Worm (Caenorhabditis elegans) whole organism, L2 larva: ENCODE results near the gene lys-5.

Source experiments
- C34F6.9 ChIP-seq: fragments of 150-350 bp; optimal IDR thresholded peaks from 2 replicates; lab custom pipeline; 2014; ENCODE audit warnings: missing biosample characterization, missing genetic modification characterization
- F13H6.1 ChIP-seq: sonication (generic microtip); optimal IDR thresholded peaks from 2 replicates; lab custom pipeline; 2016; ENCODE audit warnings: missing genetic modification characterization, missing compliant biosample characterization
- R02D3.7 ChIP-seq: fragments of 150-350 bp; optimal IDR thresholded peaks from 2 replicates; lab custom pipeline; 2014; ENCODE audit warnings: missing biosample characterization, missing genetic modification characterization
- Y55F3AM.14 ChIP-seq: fragments of 200-800 bp; sonication (Bioruptor generic); optimal IDR thresholded peaks from 2 replicates; lab custom pipeline; 2018; ENCODE audit warnings: mild to moderate bottlenecking, missing genetic modification characterization, missing compliant biosample characterization
- ZK546.5 ChIP-seq: sonication (generic microtip); optimal IDR thresholded peaks from 2 replicates; lab custom pipeline; 2017; ENCODE audit warnings: missing biosample characterization, missing genetic modification characterization
- alr-1 ChIP-seq: fragments of 150-350 bp; optimal IDR thresholded peaks from 2 replicates; lab custom pipeline; 2014; ENCODE audit warnings: missing biosample characterization, missing genetic modification characterization
- ama-1 ChIP-seq: fragments of 150-350 bp; optimal IDR thresholded peaks from 2 replicates; lab custom pipeline; 2018; ENCODE audit warnings: inconsistent platforms
- blmp-1 ChIP-seq: sonication (generic microtip); optimal IDR thresholded peaks from 2 replicates; lab custom pipeline; 2017; ENCODE audit warnings: missing genetic modification characterization, mild to moderate bottlenecking, missing compliant biosample characterization, antibody characterized with exemption, moderate library complexity; ENCODE audit not compliant: insufficient read depth
- crh-2 ChIP-seq: sonication (generic microtip); optimal IDR thresholded peaks from 2 replicates; lab custom pipeline; 2017; ENCODE audit warnings: missing biosample characterization, missing genetic modification characterization
- dmd-4 ChIP-seq: sonication (generic microtip); optimal IDR thresholded peaks from 2 replicates; lab custom pipeline; 2017; ENCODE audit warnings: missing biosample characterization, missing genetic modification characterization
- egl-27 ChIP-seq: sonication (generic microtip); optimal IDR thresholded peaks from 3 replicates; lab custom pipeline; 2017; ENCODE audit warnings: missing biosample characterization, missing genetic modification reagents, missing genetic modification characterization
- elt-3 ChIP-seq: sonication (generic microtip); optimal IDR thresholded peaks from 2 replicates; lab custom pipeline; 2017; ENCODE audit warnings: missing biosample characterization, missing genetic modification characterization
- fos-1 ChIP-seq: fragments of 150-350 bp; optimal IDR thresholded peaks from 2 replicates; lab custom pipeline; 2014; ENCODE audit warnings: missing biosample characterization, missing genetic modification characterization
- gmeb-1 ChIP-seq: fragments of 150-350 bp; optimal IDR thresholded peaks from 2 replicates; lab custom pipeline; 2014; ENCODE audit warnings: missing biosample characterization, missing genetic modification characterization
- lin-11 ChIP-seq: fragments of 150-350 bp; sonication (generic microtip); optimal IDR thresholded peaks from 2 replicates; lab custom pipeline; 2014; ENCODE audit warnings: missing biosample characterization, missing genetic modification characterization, inconsistent platforms, mixed read lengths
- lin-13 ChIP-seq: fragments of 150-350 bp; optimal IDR thresholded peaks from 2 replicates; lab custom pipeline; 2014; ENCODE audit warnings: missing biosample characterization, missing genetic modification reagents, missing genetic modification characterization
- lin-39 ChIP-seq: fragments of 150-350 bp; optimal IDR thresholded peaks from 2 replicates; lab custom pipeline; 2014; ENCODE audit warnings: missing biosample characterization, missing genetic modification reagents, missing genetic modification characterization
- lsy-2 ChIP-seq, 2 experiments: fragments of 150-350 bp in 1 of 2; sonication (generic microtip) in 1 of 2; optimal IDR thresholded peaks; 2 replicates each; lab custom pipeline; 2014 to 2017; ENCODE audit warnings: missing biosample characterization in 2 of 2, missing genetic modification characterization in 2 of 2
- mbf-1 ChIP-seq: sonication (generic microtip); optimal IDR thresholded peaks from 2 replicates; lab custom pipeline; 2017; ENCODE audit warnings: missing biosample characterization, missing genetic modification characterization
- nhr-11 ChIP-seq: fragments of 150-350 bp; optimal IDR thresholded peaks from 2 replicates; lab custom pipeline; 2014; ENCODE audit warnings: missing biosample characterization, missing genetic modification characterization
- nhr-12 ChIP-seq: fragments of 150-350 bp; optimal IDR thresholded peaks from 2 replicates; lab custom pipeline; 2014; ENCODE audit warnings: missing biosample characterization, missing genetic modification characterization
- nhr-129 ChIP-seq: fragments of 150-350 bp; optimal IDR thresholded peaks from 2 replicates; lab custom pipeline; 2014; ENCODE audit warnings: missing biosample characterization, missing genetic modification characterization
- nhr-21 ChIP-seq: fragments of 150-350 bp; optimal IDR thresholded peaks from 2 replicates; lab custom pipeline; 2014; ENCODE audit warnings: missing biosample characterization, missing genetic modification characterization
- nhr-23 ChIP-seq: fragments of 150-350 bp; optimal IDR thresholded peaks from 2 replicates; lab custom pipeline; 2014; ENCODE audit warnings: missing biosample characterization, missing genetic modification reagents, missing genetic modification characterization
- nhr-237 ChIP-seq: fragments of 150-350 bp; optimal IDR thresholded peaks from 2 replicates; lab custom pipeline; 2014; ENCODE audit warnings: missing biosample characterization, missing genetic modification characterization
- nhr-25 ChIP-seq: fragments of 150-350 bp; sonication (generic microtip); optimal IDR thresholded peaks from 3 replicates; lab custom pipeline; 2014; ENCODE audit warnings: missing biosample characterization, missing genetic modification characterization
- nhr-77 ChIP-seq: fragments of 150-350 bp; optimal IDR thresholded peaks from 2 replicates; lab custom pipeline; 2014; ENCODE audit warnings: missing biosample characterization, missing genetic modification characterization
- peb-1 ChIP-seq: fragments of 150-350 bp; optimal IDR thresholded peaks from 2 replicates; lab custom pipeline; 2014; ENCODE audit warnings: missing biosample characterization, missing genetic modification characterization
- sem-4 ChIP-seq: fragments of 150-350 bp; optimal IDR thresholded peaks from 2 replicates; lab custom pipeline; 2014; ENCODE audit warnings: missing biosample characterization, missing genetic modification reagents, missing genetic modification characterization
- skn-1 ChIP-seq: sonication (generic microtip); optimal IDR thresholded peaks from 2 replicates; lab custom pipeline; 2017; ENCODE audit warnings: missing biosample characterization, missing genetic modification characterization
- sma-3 ChIP-seq: sonication (generic microtip); optimal IDR thresholded peaks from 2 replicates; lab custom pipeline; 2016; ENCODE audit warnings: missing genetic modification reagents, missing genetic modification characterization, missing compliant biosample characterization
- sma-9 ChIP-seq, 2 experiments: fragments of 150-350 bp in 1 of 2; sonication (generic microtip) in 1 of 2; optimal IDR thresholded peaks; 2 replicates each; lab custom pipeline; 2014 to 2016; ENCODE audit warnings: missing genetic modification characterization in 2 of 2, mild to moderate bottlenecking in 1 of 2, missing biosample characterization in 1 of 2, missing compliant biosample characterization in 1 of 2, missing genetic modification reagents in 1 of 2, moderate library complexity in 1 of 2
- snpc-4 ChIP-seq: fragments of 150-350 bp; optimal IDR thresholded peaks from 2 replicates; lab custom pipeline; 2014; ENCODE audit warnings: missing biosample characterization, missing genetic modification characterization
- unc-39 ChIP-seq: fragments of 150-350 bp; optimal IDR thresholded peaks from 2 replicates; lab custom pipeline; 2014; ENCODE audit warnings: missing biosample characterization, missing genetic modification characterization
- unc-55 ChIP-seq: fragments of 150-350 bp; sonication (generic microtip); optimal IDR thresholded peaks from 3 replicates; lab custom pipeline; 2014; ENCODE audit warnings: missing biosample characterization, missing genetic modification reagents, missing genetic modification characterization
- zag-1 ChIP-seq: fragments of 150-350 bp; optimal IDR thresholded peaks from 2 replicates; lab custom pipeline; 2014; ENCODE audit warnings: missing biosample characterization, missing genetic modification characterization
- ztf-1 ChIP-seq: fragments of 200-800 bp; sonication (Bioruptor generic); conservative IDR thresholded peaks from 2 replicates; pipeline ENCODE4 v1.3.6; 2022; ENCODE audit warnings: missing genetic modification characterization, missing compliant biosample characterization
- ztf-4 ChIP-seq: fragments of 150-350 bp; optimal IDR thresholded peaks from 2 replicates; lab custom pipeline; 2014; ENCODE audit warnings: missing biosample characterization, missing genetic modification characterization

The lys-5 gene

ce11 chrIV:11603265-11603840 is 22.0 kb downstream of the lys-5 start:
- TF ChIP-seq nhr-21 (no peak), peb-1 (tag; lab: Kevin White, UChicago) (no peak), ama-1 (lab: Kevin White, UChicago) (no peak), unc-39 (no peak), unc-55 (GFP tag; lab: Kevin White, UChicago) (no peak), nhr-23 (tag; lab: Kevin White, UChicago) (no peak), sem-4 (no peak)

DNA sequence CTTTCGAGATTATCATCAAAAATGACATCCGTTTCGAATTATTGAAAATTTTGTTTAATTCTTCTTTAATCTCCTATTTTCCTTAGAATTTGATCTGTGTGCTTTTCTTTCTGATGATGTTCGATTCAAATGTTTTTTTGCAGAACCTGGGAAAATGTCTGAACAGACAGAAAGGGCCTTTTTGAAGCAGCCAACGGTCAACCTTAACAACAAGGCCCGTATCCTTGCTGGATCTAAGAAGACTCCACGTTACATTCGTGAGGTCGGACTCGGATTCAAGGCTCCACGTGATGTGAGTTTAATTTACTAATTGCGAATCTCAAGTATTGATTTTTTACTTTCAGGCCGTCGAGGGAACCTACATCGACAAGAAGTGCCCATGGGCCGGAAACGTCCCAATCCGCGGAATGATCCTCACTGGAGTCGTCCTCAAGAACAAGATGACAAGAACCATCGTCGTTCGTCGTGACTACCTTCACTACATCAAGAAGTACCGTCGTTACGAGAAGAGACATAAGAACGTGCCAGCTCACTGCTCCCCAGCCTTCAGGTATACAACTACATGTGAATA is 22.8 kb downstream of the lys-5 start, which contains the start of gene rps-11:
Gene rps-11, plus strand, starts transcription at position 144 of the 571 bp plus-strand sequence.
- TF ChIP-seq snpc-4 (no peak), alr-1 (tag; lab: Kevin White, UChicago) (no peak), dmd-4 (no peak), blmp-1 (tag; lab: Kevin White, UChicago) (no peak), skn-1 (no peak), elt-3 (tag; lab: Kevin White, UChicago) (no peak), crh-2 (no peak), lin-11 (tag; lab: Kevin White, UChicago) (no peak)
- TF ChIP-seq, all 48 proteins: peak for 0

DNA sequence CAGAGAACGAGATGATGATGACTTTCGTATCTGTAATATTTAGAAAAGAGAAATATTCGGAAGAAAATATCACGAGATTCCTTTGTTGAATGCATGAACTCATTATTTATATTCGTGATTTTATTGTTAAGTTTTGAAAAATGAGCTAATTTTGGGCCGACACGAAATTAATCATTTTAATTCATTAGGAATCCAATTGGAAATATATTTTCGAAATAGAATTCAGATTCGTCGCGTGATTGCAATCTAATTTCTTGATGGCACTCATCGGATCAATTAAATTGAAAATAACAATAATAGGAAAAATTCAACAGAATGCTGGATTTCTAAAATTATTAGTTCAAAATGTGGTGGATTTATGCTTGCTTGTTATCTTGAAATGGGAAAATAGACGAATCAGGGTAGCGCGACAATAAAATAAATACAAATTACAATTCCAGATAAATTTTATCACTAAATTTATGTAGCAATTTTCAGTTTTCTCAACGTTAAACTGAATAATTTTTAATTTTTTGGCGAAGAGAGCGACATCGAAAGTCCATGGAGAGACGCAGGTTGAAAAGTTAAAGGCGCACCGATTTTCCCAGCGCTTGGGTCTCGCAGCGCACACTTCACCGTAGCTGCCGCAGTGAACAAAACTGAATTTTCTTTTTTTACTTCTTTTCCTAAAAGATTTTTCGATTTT is 23.5 kb downstream of the lys-5 start:
- TF ChIP-seq fos-1 (tag; lab: Kevin White, UChicago) (peak; percentile 23), mbf-1 (no peak), ama-1 (lab: Kevin White, UChicago) (peak; percentile 39), Y55F3AM.14 (GFP tag; lab: Kevin White, UChicago) (peak; percentile 21), ztf-1 (GFP tag; lab: Robert Waterston, UW) (no peak), sma-3 (GFP tag; lab: Kevin White, UChicago) (peak; percentile 46), zag-1 (tag; lab: Kevin White, UChicago) (no peak), nhr-11 (tag; lab: Kevin White, UChicago) (no peak), lin-13 (GFP tag; lab: Kevin White, UChicago) (peak; percentile 65), nhr-12 (no peak), nhr-25 (peak; percentile 50), nhr-129 (tag; lab: Kevin White, UChicago) (peak; percentile 63), blmp-1 (tag; lab: Kevin White, UChicago) (peak; percentile 26), crh-2 (peak; percentile 57), lin-11 (tag; lab: Kevin White, UChicago) (peak; percentile 81), gmeb-1 (tag; lab: Kevin White, UChicago) (peak; percentile 75), nhr-77 (no peak), skn-1 (peak; percentile 49), ztf-4 (peak; percentile 32), unc-55 (GFP tag; lab: Kevin White, UChicago) (peak; percentile 92), egl-27 (tag; lab: Kevin White, UChicago) (no peak), R02D3.7 (tag; lab: Kevin White, UChicago) (no peak), dmd-4 (no peak), sma-9 (GFP tag; optimal IDR thresholded peaks at IDR 0.05; lab: Kevin White, UChicago) (peak; percentile 51), sma-9 (tag; optimal IDR thresholded peaks at IDR 0.05; lab: Kevin White, UChicago) (no peak), ZK546.5 (tag; lab: Kevin White, UChicago) (peak; percentile 26), F13H6.1 (tag; lab: Kevin White, UChicago) (peak; percentile 40), nhr-237 (tag; lab: Kevin White, UChicago) (no peak), lsy-2 (tag; optimal IDR thresholded peaks at IDR 0.05; lab: Kevin White, UChicago) (peak; percentile 57 to 94), C34F6.9 (tag; lab: Kevin White, UChicago) (peak; percentile 79), lin-39 (tag; lab: Kevin White, UChicago) (no peak), nhr-21 (peak; percentile 4)
